Worm (Caenorhabditis elegans) whole organism, L1 larva: ENCODE results near the gene T23B7.3.
A peak's percentile ranks its signal among the peaks of the same experiment; 100 is the strongest.

Experiments
- ceh-88 ChIP-seq: fragments of 200-800 bp; sonication (Bioruptor generic); IDR thresholded peaks from 2 replicates; pipeline ENCODE4 v1.3.6; 2022; ENCODE audit warnings: missing genetic modification characterization, missing compliant biosample characterization
- efl-1 ChIP-seq, 4 experiments: fragments of 150-350 bp; optimal IDR thresholded peaks in 3 of 4; peaks in 1 of 4; 1 replicate in 1 of 4; 2 replicates in 3 of 4; lab custom pipeline; 2014; ENCODE audit warnings: missing biosample characterization in 2 of 4, missing genetic modification characterization in 2 of 4, missing genetic modification reagents in 2 of 4
- fos-1 ChIP-seq: fragments of 150-350 bp; optimal IDR thresholded peaks from 2 replicates; lab custom pipeline; 2014; ENCODE audit warnings: missing biosample characterization, missing genetic modification characterization

DNA sequence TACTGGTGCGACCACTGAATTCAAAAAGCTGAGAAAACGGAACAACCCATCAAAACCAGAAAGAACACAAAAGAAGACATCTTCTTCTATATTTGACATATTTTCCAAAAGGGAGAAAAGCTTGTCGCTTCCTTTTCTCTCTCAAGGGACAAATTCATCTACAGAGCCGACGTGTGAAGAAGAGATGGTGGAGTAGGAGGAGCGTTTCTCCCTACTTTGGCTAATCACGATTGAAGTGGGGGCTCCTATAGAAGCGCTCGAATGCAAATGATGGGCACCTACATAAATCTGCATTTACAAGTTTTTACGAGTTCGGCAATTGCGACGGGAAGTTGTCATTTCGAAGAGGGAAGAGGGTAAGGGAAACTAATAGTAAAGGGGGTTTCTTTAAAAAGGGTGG is 43.7 kb upstream of the T23B7.3 start:
- no peak for TF ChIP-seq efl-1 (optimal IDR thresholded peaks at IDR 0.05; lab: Kevin White, UChicago)
- TF ChIP-seq efl-1 (GFP tag; optimal IDR thresholded peaks at IDR 0.05 in 1 of 2; lab: Kevin White, UChicago), result peak in 1 of 2 experiments; percentile 48
- TF ChIP-seq ceh-88, result no peak
- TF ChIP-seq fos-1 (tag; lab: Kevin White, UChicago), result no peak
